Worm (Caenorhabditis elegans): Measurements from ENCODE around the gene unc-86.

- TF ChIP-seq ceh-82 (tag; optimal IDR thresholded peaks at IDR 0.05) (no peak), nhr-23 (tag; optimal IDR thresholded peaks at IDR 0.05) (no peak), ama-1 (optimal IDR thresholded peaks at IDR 0.05) (no peak), nhr-12 (tag; optimal IDR thresholded peaks at IDR 0.05) (no peak), unc-39 (tag; optimal IDR thresholded peaks at IDR 0.05) (no peak), gmeb-1 (tag; optimal IDR thresholded peaks at IDR 0.05) (no peak), elt-3 (tag; optimal IDR thresholded peaks at IDR 0.05) (no peak), elt-1 (tag; optimal IDR thresholded peaks at IDR 0.05) (no peak), lsy-2 (tag; optimal IDR thresholded peaks at IDR 0.05) (no peak), unc-55 (GFP tag; optimal IDR thresholded peaks at IDR 0.05) (no peak), C34F6.9 (tag; optimal IDR thresholded peaks at IDR 0.05) (no peak)
These were observed 33.6 kb downstream of the unc-86 start for ce11 chrIII:8182573-8182972.

Measured in whole organism, L2 larva.